Worm (Caenorhabditis elegans): ENCODE data around the gene sre-39.

sre-39 gene

ce11 chrII:4686941-4687340 lies at the start of gene sre-39:
Gene sre-39 (plus strand): TSS chrII:4687241.
- TF ChIP-seq hlh-11 (tag; optimal IDR thresholded peaks at IDR 0.05): no peak
- TF ChIP-seq snpc-1.2 (GFP tag; IDR thresholded peaks at IDR 0.05): no peak
- TF ChIP-seq egl-43 (GFP tag; IDR thresholded peaks at IDR 0.05): no peak
- no peak for TF ChIP-seq fkh-10 (GFP tag; optimal IDR thresholded peaks at IDR 0.05)
- TF ChIP-seq zfp-2 (tag; optimal IDR thresholded peaks at IDR 0.05): no peak
- TF ChIP-seq R02D3.7 (tag; optimal IDR thresholded peaks at IDR 0.05): no peak
- no peak for TF ChIP-seq nhr-76 (tag; optimal IDR thresholded peaks at IDR 0.05)
- TF ChIP-seq ces-1 (GFP tag; optimal IDR thresholded peaks at IDR 0.05): no peak
- no peak for TF ChIP-seq lin-29 (GFP tag; IDR thresholded peaks at IDR 0.05)
- TF ChIP-seq unc-130 (GFP tag; optimal IDR thresholded peaks at IDR 0.05): no peak
- no peak for TF ChIP-seq ceh-62 (tag; optimal IDR thresholded peaks at IDR 0.05)
- no peak for TF ChIP-seq gei-8 (GFP tag; optimal IDR thresholded peaks at IDR 0.05)

DNA sequence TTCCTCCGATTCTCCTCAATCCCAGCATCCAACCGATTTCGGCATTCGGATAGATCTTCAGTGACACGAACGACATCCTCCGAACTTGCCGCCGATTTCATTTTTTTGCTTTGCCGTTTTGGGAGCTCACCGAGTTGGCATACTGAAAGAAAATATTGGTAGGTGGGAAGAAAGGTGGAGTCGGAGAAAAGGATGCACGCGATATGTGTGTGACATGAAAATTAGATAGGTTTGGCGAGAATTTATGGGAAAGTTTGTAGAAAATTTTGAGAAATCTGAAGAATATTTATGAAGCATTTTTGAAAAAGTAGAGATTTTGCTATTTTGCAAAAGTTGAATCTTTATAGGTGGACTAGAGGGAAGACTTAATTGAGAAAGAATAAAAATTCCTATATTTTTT lies 48.8 kb upstream of the sre-39 start, which contains the start of gene che-10:
TSS of gene che-10 (minus strand) at position 101 of the 400 bp plus-strand sequence.
- no peak for TF ChIP-seq zip-11 (GFP tag; IDR thresholded peaks at IDR 0.05)
- TF ChIP-seq snpc-1.2 (GFP tag; IDR thresholded peaks at IDR 0.05): no peak
- no peak for TF ChIP-seq nhr-77 (tag; optimal IDR thresholded peaks at IDR 0.05)
- no peak for TF ChIP-seq ztf-11 (tag; optimal IDR thresholded peaks at IDR 0.05)
- TF ChIP-seq aly-2 (tag; optimal IDR thresholded peaks at IDR 0.05): no peak
- no peak for TF ChIP-seq madf-5 (GFP tag; IDR thresholded peaks at IDR 0.05)
- TF ChIP-seq lin-39 (tag; optimal IDR thresholded peaks at IDR 0.05): no peak
- no peak for TF ChIP-seq mxl-3 (GFP tag; optimal IDR thresholded peaks at IDR 0.05)

- no peak for TF ChIP-seq madf-9 (GFP tag; conservative IDR thresholded peaks at IDR 0.05)
- TF ChIP-seq nhr-77 (tag; optimal IDR thresholded peaks at IDR 0.05): no peak
- no peak for TF ChIP-seq F26F4.8 (GFP tag; conservative IDR thresholded peaks at IDR 0.05)
- no peak for TF ChIP-seq gei-8 (GFP tag; optimal IDR thresholded peaks at IDR 0.05)
- no peak for TF ChIP-seq unc-62 (GFP tag; optimal IDR thresholded peaks at IDR 0.05 in 1 of 2)
- TF ChIP-seq unc-62 (tag; optimal IDR thresholded peaks at IDR 0.05): no peak
- TF ChIP-seq lir-3 (tag; optimal IDR thresholded peaks at IDR 0.05): no peak
- TF ChIP-seq T26A8.4 (GFP tag; IDR thresholded peaks at IDR 0.05): no peak
- no peak for TF ChIP-seq aly-2 (tag; optimal IDR thresholded peaks at IDR 0.05)
- peak; percentile 49 for TF ChIP-seq nhr-28 (tag; optimal IDR thresholded peaks at IDR 0.05)
- no peak for TF ChIP-seq zfp-2 (tag; optimal IDR thresholded peaks at IDR 0.05)
- TF ChIP-seq vab-7 (GFP tag; IDR thresholded peaks at IDR 0.05): no peak
- TF ChIP-seq F49E8.2 (tag; optimal IDR thresholded peaks at IDR 0.05; ENCODE audit: borderline replicate concordance): no peak
- no peak for TF ChIP-seq zfp-3 (GFP tag; conservative IDR thresholded peaks at IDR 0.05)
- TF ChIP-seq Y48G9A.11 (GFP tag; IDR thresholded peaks at IDR 0.05): no peak
- TF ChIP-seq ceh-82 (tag; optimal IDR thresholded peaks at IDR 0.05): no peak
- TF ChIP-seq sdz-12 (GFP tag; optimal IDR thresholded peaks at IDR 0.05): no peak
- no peak for TF ChIP-seq lin-39 (tag; optimal IDR thresholded peaks at IDR 0.05)
- TF ChIP-seq dmd-8 (GFP tag; IDR thresholded peaks at IDR 0.05): no peak
- TF ChIP-seq daf-16 (GFP tag; optimal IDR thresholded peaks at IDR 0.05): no peak
- TF ChIP-seq daf-16 (tag; optimal IDR thresholded peaks at IDR 0.05): peak; percentile 74
- TF ChIP-seq F44E2.7 (GFP tag; IDR thresholded peaks at IDR 0.05): no peak
- TF ChIP-seq ceh-32 (tag; optimal IDR thresholded peaks at IDR 0.05; ENCODE audit: poor library complexity): no peak
- no peak for TF ChIP-seq Y75B8A.6 (GFP tag; IDR thresholded peaks at IDR 0.05)
- TF ChIP-seq aha-1 (tag): peak; percentile 15
- TF ChIP-seq nhr-76 (tag; optimal IDR thresholded peaks at IDR 0.05): no peak
- no peak for TF ChIP-seq ZK546.5 (tag; optimal IDR thresholded peaks at IDR 0.05)
Measured at ce11 chrII:4638891-4639290, 48.1 kb upstream of the sre-39 start.
